Fruit fly (Drosophila melanogaster): Measurements from ENCODE around the gene CG11586.

Gene CG11586

DNA sequence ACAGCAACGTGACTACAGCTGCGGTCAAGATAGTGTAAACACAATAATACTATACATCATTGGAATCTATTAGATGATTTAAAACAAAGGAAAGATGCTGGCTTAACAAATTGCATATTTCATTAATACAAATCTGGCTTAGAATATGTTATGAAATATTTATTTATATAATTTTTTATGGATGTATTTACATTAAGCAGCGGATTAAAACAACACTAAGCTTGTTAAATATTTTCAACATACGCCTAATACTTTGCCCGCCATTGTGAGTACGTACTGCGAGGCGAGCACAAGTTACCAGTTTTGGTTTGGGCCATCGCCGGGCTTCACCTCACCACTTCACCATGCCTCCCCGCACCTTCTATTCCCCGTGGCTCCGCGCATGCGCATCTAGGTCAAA lies 7.7 kb upstream of the CG11586 start (continued):
- TF ChIP-seq CG3838 (GFP tag; optimal IDR thresholded peaks at IDR 0.05) (no peak), CG15601 (tag; optimal IDR thresholded peaks at IDR 0.05) (peak; percentile 74), CG4617 (GFP tag; optimal IDR thresholded peaks at IDR 0.05; ENCODE audit: borderline replicate concordance) (no peak), jing (GFP tag; optimal IDR thresholded peaks at IDR 0.05) (peak; percentile 21), Hsf (GFP tag; optimal IDR thresholded peaks at IDR 0.05) (no peak), CG34376 (GFP tag; optimal IDR thresholded peaks at IDR 0.05) (no peak), pros (GFP tag; optimal IDR thresholded peaks at IDR 0.05) (no peak), HLH3B (GFP tag; IDR thresholded peaks at IDR 0.05) (peak; percentile 70), CG6854 (GFP tag; optimal IDR thresholded peaks at IDR 0.05) (peak; percentile 59), pzg (GFP tag; optimal IDR thresholded peaks at IDR 0.05) (no peak), cad (GFP tag; optimal IDR thresholded peaks at IDR 0.05) (no peak), inv (GFP tag; IDR thresholded peaks at IDR 0.05; ENCODE audit: partially characterized antibody) (no peak), CG17359 (tag; optimal IDR thresholded peaks at IDR 0.05) (peak; percentile 81), cas (GFP tag; IDR thresholded peaks at IDR 0.05) (0 out of 2 replicates have a peak, but pooled peaks have one; percentile 10), Oaz (GFP tag; IDR thresholded peaks at IDR 0.05) (peak; percentile 31; the same call in 1 of the 2 replicates), z (GFP tag; IDR thresholded peaks at IDR 0.05) (no peak), CG4820 (GFP tag; optimal IDR thresholded peaks at IDR 0.05) (peak; percentile 11), nerfin-2 (GFP tag; IDR thresholded peaks at IDR 0.05; ENCODE audit: partially characterized antibody) (no peak), jigr1 (GFP tag; IDR thresholded peaks at IDR 0.05) (peak; percentile 43; the same call in 1 of the 3 replicates), CG31365 (tag; optimal IDR thresholded peaks at IDR 0.05) (no peak), toy (GFP tag; IDR thresholded peaks at IDR 0.05) (no peak), CG13624 (GFP tag; optimal IDR thresholded peaks at IDR 0.05) (no peak), tap (tag; optimal IDR thresholded peaks at IDR 0.05) (peak; percentile 81), hb (GFP tag; IDR thresholded peaks at IDR 0.05; ENCODE audit: partially characterized antibody) (no peak), Dfd (GFP tag; optimal IDR thresholded peaks at IDR 0.05) (no peak), Sox100B (GFP tag; optimal IDR thresholded peaks at IDR 0.05) (peak; percentile 84), CG11093 (GFP tag; IDR thresholded peaks at IDR 0.05) (0 out of 3 replicates have a peak, but pooled peaks have one; percentile 60), CG12299 (tag; optimal IDR thresholded peaks at IDR 0.05) (peak; percentile 63), CG2199 (GFP tag; IDR thresholded peaks at IDR 0.05) (0 out of 3 replicates have a peak, but pooled peaks have one; percentile 40), Ets65A (GFP tag) (no peak), CG2678 (tag; optimal IDR thresholded peaks at IDR 0.05) (peak; percentile 88), Poxn (GFP tag; IDR thresholded peaks at IDR 0.05) (no peak), tll (GFP tag; optimal IDR thresholded peaks at IDR 0.05) (no peak), CG10274 (GFP tag; optimal IDR thresholded peaks at IDR 0.05) (no peak), Hmx (GFP tag; optimal IDR thresholded peaks at IDR 0.05) (no peak), vvl (GFP tag; IDR thresholded peaks at IDR 0.05) (peak; percentile 56; the same call in 1 of the 2 replicates), sna (GFP tag; IDR thresholded peaks at IDR 0.05; ENCODE audit: partially characterized antibody) (no peak), Spps (tag; optimal IDR thresholded peaks at IDR 0.05) (peak; percentile 52), ash1 (GFP tag; optimal IDR thresholded peaks at IDR 0.05) (no peak), Fer3 (tag; optimal IDR thresholded peaks at IDR 0.05) (peak; percentile 70), Usf (GFP tag; optimal IDR thresholded peaks at IDR 0.05) (peak; percentile 15), CG12942 (GFP tag; optimal IDR thresholded peaks at IDR 0.05) (peak; percentile 16), Optix (GFP tag; IDR thresholded peaks at IDR 0.05) (no peak; the same call in 2 of the 3 replicates), CG3407 (GFP tag; optimal IDR thresholded peaks at IDR 0.05) (peak; percentile 53), CG12659 (GFP tag; optimal IDR thresholded peaks at IDR 0.05) (peak; percentile 65), CG3163 (GFP tag; optimal IDR thresholded peaks at IDR 0.05) (no peak), CG2712 (tag; optimal IDR thresholded peaks at IDR 0.05) (peak; percentile 87), pan (optimal IDR thresholded peaks at IDR 0.05) (no peak), pan (GFP tag; optimal IDR thresholded peaks at IDR 0.05 in 1 of 2, IDR thresholded peaks at IDR 0.05 in 1 of 2) (peak in 1 of 2 experiments; percentile 69), CG32532 (GFP tag; IDR thresholded peaks at IDR 0.05) (peak; percentile 43; the same call in 1 of the 2 replicates), nau (GFP tag; optimal IDR thresholded peaks at IDR 0.05) (no peak)

Measured in whole organism, embryonic.